Fruit fly (Drosophila melanogaster) whole organism, prepupa: ENCODE results near the gene Nubp2.

ENCODE experiments used
- Blimp-1 ChIP-seq: fragments of 200-800 bp; sonication (Bioruptor generic); optimal IDR thresholded peaks from 3 replicates; lab custom pipeline; 2017; ENCODE audit warnings: missing biosample characterization, missing genetic modification characterization, mild to moderate bottlenecking, moderate library complexity, missing genetic modification reagents
- CG10669 ChIP-seq: fragments of 200-800 bp; sonication (Bioruptor generic); optimal IDR thresholded peaks from 3 replicates; lab custom pipeline; 2018; ENCODE audit warnings: missing biosample characterization, mild to moderate bottlenecking, missing genetic modification characterization, moderate library complexity
- CG1621 ChIP-seq: fragments of 200-800 bp; sonication (Bioruptor generic); optimal IDR thresholded peaks from 3 replicates; lab custom pipeline; 2018; ENCODE audit warnings: missing biosample characterization, mild to moderate bottlenecking, missing genetic modification characterization
- CG6792 ChIP-seq: fragments of 200-800 bp; sonication (Bioruptor generic); optimal IDR thresholded peaks from 3 replicates; lab custom pipeline; 2016; ENCODE audit warnings: missing biosample characterization, missing genetic modification characterization
- CG7368 ChIP-seq: fragments of 200-800 bp; sonication (Bioruptor generic); optimal IDR thresholded peaks from 3 replicates; lab custom pipeline; 2016; ENCODE audit warnings: missing biosample characterization, missing genetic modification characterization
- Eip75B ChIP-seq: fragments of 200-800 bp; sonication (Bioruptor generic); optimal IDR thresholded peaks from 3 replicates; lab custom pipeline; 2016; ENCODE audit warnings: missing biosample characterization, missing genetic modification characterization
- Sox102F ChIP-seq: fragments of 200-800 bp; sonication (Bioruptor generic); optimal IDR thresholded peaks from 2 replicates; lab custom pipeline; 2016; ENCODE audit warnings: missing biosample characterization, mild to moderate bottlenecking, missing genetic modification characterization
- cyc ChIP-seq: fragments of 200-800 bp; sonication (Bioruptor generic); optimal IDR thresholded peaks from 3 replicates; lab custom pipeline; 2016; ENCODE audit warnings: missing biosample characterization, missing genetic modification characterization
- net ChIP-seq: fragments of 200-800 bp; sonication (Bioruptor generic); optimal IDR thresholded peaks from 3 replicates; lab custom pipeline; 2016; ENCODE audit warnings: missing biosample characterization, missing genetic modification characterization

dm6 chr3L:20556371-20556770, 30.0 kb downstream of the Nubp2 start:
- TF ChIP-seq CG10669 (GFP tag; lab: Kevin White, UChicago) (peak; percentile 77), Eip75B (GFP tag; lab: Kevin White, UChicago) (peak; percentile 76), CG7368 (peak; percentile 63), Blimp-1 (peak; percentile 42), cyc (GFP tag; lab: Kevin White, UChicago) (peak; percentile 87), Sox102F (GFP tag; lab: Kevin White, UChicago) (peak; percentile 90), CG6792 (GFP tag; lab: Kevin White, UChicago) (peak; percentile 82), CG1621 (tag; lab: Kevin White, UChicago) (peak; percentile 70), net (GFP tag; lab: Kevin White, UChicago) (peak; percentile 64)
